Worm (Caenorhabditis elegans) whole organism, early embryonic: Measurements from ENCODE around the gene math-37.

ENCODE experiments used
- ama-1 ChIP-seq: fragments of 150-350 bp; optimal IDR thresholded peaks from 2 replicates; lab custom pipeline; 2014
- hmg-4 ChIP-seq: fragments of 200-800 bp; sonication (Bioruptor generic); optimal IDR thresholded peaks from 2 replicates; lab custom pipeline; 2018; ENCODE audit warnings: mild to moderate bottlenecking, missing genetic modification characterization, missing compliant biosample characterization
- sea-1 ChIP-seq: fragments of 200-800 bp; sonication (Bioruptor generic); conservative IDR thresholded peaks from 2 replicates; pipeline ENCODE4 v1.3.6; 2022; ENCODE audit warnings: missing genetic modification characterization, missing compliant biosample characterization
- tbx-11 ChIP-seq: fragments of 200-800 bp; sonication (Bioruptor generic); IDR thresholded peaks from 2 replicates; pipeline ENCODE4 v1.3.6; 2022; ENCODE audit warnings: missing genetic modification characterization, missing compliant biosample characterization
- tbx-37 ChIP-seq: fragments of 200-800 bp; sonication (Bioruptor generic); conservative IDR thresholded peaks from 2 replicates; pipeline ENCODE4 v1.3.6; 2022; ENCODE audit warnings: missing genetic modification reagents, missing genetic modification characterization, missing compliant biosample characterization

DNA sequence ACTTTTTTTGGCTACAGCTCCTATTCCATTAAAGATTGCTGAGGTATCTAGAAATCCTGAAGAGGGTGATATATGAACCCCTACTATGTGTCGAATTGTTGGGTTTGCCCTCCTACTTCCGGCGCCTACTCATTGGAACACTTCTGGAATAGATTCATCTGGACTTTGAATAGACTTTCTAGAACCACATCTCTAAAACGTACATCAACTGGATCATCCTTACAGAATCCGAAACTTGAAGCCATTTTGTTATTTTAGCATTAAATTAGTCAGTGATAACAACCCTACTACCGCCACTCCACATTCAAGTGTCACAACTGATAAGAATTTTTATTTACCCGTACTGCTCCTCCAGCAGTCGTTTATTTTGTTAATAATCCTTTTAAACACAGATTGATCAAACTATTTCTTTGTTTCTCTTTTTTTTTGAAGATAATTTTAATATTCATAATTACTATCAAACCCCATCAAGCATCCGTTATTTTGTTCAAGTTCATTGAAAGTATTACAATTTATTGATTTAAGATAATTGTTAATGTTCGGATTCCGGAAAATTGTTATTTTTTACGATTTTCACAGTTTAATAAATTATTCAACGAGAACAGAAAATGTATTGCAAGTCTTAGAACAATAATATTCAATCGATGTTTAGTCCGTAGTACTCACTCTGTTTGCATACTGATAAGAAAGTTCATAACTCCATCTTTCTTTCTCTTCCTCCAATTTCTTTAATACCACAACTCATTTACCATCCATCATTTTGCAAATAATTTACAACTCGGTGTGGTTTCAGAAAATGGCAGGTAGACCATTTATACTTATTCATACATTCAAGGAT lies 22.6 kb downstream of the math-37 start, which contains the start of gene math-42:
- TF ChIP-seq tbx-11 (GFP tag; lab: Robert Waterston, UW) = no peak
- no peak for TF ChIP-seq sea-1 (GFP tag; lab: Robert Waterston, UW)
- no peak for TF ChIP-seq hmg-4 (GFP tag; lab: Kevin White, UChicago)
- TF ChIP-seq tbx-37 (GFP tag; lab: Robert Waterston, UW) = no peak
- TF ChIP-seq ama-1 (lab: Kevin White, UChicago) = no peak
